Fruit fly (Drosophila melanogaster) whole organism, prepupa: ENCODE measurements around the gene Cdk12.

Experiments used
- Blimp-1 ChIP-seq: fragments of 200-800 bp; sonication (Bioruptor generic); optimal IDR thresholded peaks from 3 replicates; lab custom pipeline; 2017; ENCODE audit warnings: missing biosample characterization, missing genetic modification characterization, mild to moderate bottlenecking, moderate library complexity, missing genetic modification reagents
- CG10631 ChIP-seq: fragments of 200-800 bp; sonication (Bioruptor generic); optimal IDR thresholded peaks from 2 replicates; lab custom pipeline; 2016; ENCODE audit warnings: missing biosample characterization, missing genetic modification characterization
- CG10669 ChIP-seq: fragments of 200-800 bp; sonication (Bioruptor generic); optimal IDR thresholded peaks from 3 replicates; lab custom pipeline; 2018; ENCODE audit warnings: missing biosample characterization, mild to moderate bottlenecking, missing genetic modification characterization, moderate library complexity
- CG11294 ChIP-seq: fragments of 200-800 bp; sonication (Bioruptor generic); IDR thresholded peaks from 2 replicates; pipeline ENCODE4 v1.3.6; 2022; ENCODE audit warnings: missing biosample characterization, missing genetic modification characterization
- CG11902 ChIP-seq: fragments of 200-800 bp; sonication (Bioruptor generic); optimal IDR thresholded peaks from 3 replicates; lab custom pipeline; 2016; ENCODE audit warnings: missing biosample characterization, missing genetic modification characterization
- CG16779 ChIP-seq: fragments of 200-800 bp; sonication (Bioruptor generic); optimal IDR thresholded peaks from 3 replicates; lab custom pipeline; 2017; ENCODE audit warnings: missing biosample characterization, mild to moderate bottlenecking, missing genetic modification characterization
- CG3032 ChIP-seq: fragments of 200-800 bp; optimal IDR thresholded peaks from 2 replicates; lab custom pipeline; 2019; ENCODE audit warnings: missing biosample characterization, mild to moderate bottlenecking, missing genetic modification characterization, moderate library complexity
- CG4318 ChIP-seq: fragments of 200-800 bp; sonication (Bioruptor generic); optimal IDR thresholded peaks from 3 replicates; lab custom pipeline; 2017; ENCODE audit warnings: missing biosample characterization, mild to moderate bottlenecking, missing genetic modification characterization
- CG6163 ChIP-seq: fragments of 200-800 bp; sonication (Bioruptor generic); IDR thresholded peaks from 3 replicates; pipeline ENCODE4 v1.3.6; 2022; ENCODE audit warnings: missing biosample characterization, missing genetic modification characterization
- CG6276 ChIP-seq: fragments of 200-800 bp; sonication (Bioruptor generic); optimal IDR thresholded peaks from 2 replicates; lab custom pipeline; 2017; ENCODE audit warnings: missing biosample characterization, mild to moderate bottlenecking, missing genetic modification characterization
- CG7368 ChIP-seq: fragments of 200-800 bp; sonication (Bioruptor generic); optimal IDR thresholded peaks from 3 replicates; lab custom pipeline; 2016; ENCODE audit warnings: missing biosample characterization, missing genetic modification characterization
- CG8119 ChIP-seq: fragments of 200-800 bp; sonication (Bioruptor generic); IDR thresholded peaks from 3 replicates; pipeline ENCODE4 v1.3.6; 2022; ENCODE audit warnings: missing biosample characterization, missing genetic modification characterization
- CG9139 ChIP-seq: fragments of 200-800 bp; sonication (Bioruptor generic); optimal IDR thresholded peaks from 3 replicates; lab custom pipeline; 2017; ENCODE audit warnings: missing biosample characterization, mild to moderate bottlenecking, missing genetic modification characterization
- Eip75B ChIP-seq: fragments of 200-800 bp; sonication (Bioruptor generic); optimal IDR thresholded peaks from 3 replicates; lab custom pipeline; 2016; ENCODE audit warnings: missing biosample characterization, missing genetic modification characterization
- Eip93F ChIP-seq: fragments of 200-800 bp; sonication (Bioruptor generic); optimal IDR thresholded peaks from 2 replicates; lab custom pipeline; 2016; ENCODE audit warnings: missing biosample characterization, mild to moderate bottlenecking, missing genetic modification characterization
- Ets21C ChIP-seq: fragments of 200-800 bp; sonication (Bioruptor generic); optimal IDR thresholded peaks from 3 replicates; lab custom pipeline; 2016; ENCODE audit warnings: missing biosample characterization, missing genetic modification characterization
- Ets96B ChIP-seq: fragments of 200-800 bp; optimal IDR thresholded peaks from 2 replicates; lab custom pipeline; 2019; ENCODE audit warnings: missing biosample characterization, mild to moderate bottlenecking, missing genetic modification characterization, moderate library complexity
- Hr38 ChIP-seq: sonication (Bioruptor generic); optimal IDR thresholded peaks from 2 replicates; lab custom pipeline; 2016; ENCODE audit warnings: missing biosample characterization, missing genetic modification characterization
- OdsH ChIP-seq: fragments of 200-800 bp; sonication (Bioruptor generic); optimal IDR thresholded peaks from 3 replicates; lab custom pipeline; 2016; ENCODE audit warnings: missing biosample characterization, missing genetic modification characterization
- Smox ChIP-seq: fragments of 200-800 bp; sonication (Bioruptor generic); optimal IDR thresholded peaks from 3 replicates; lab custom pipeline; 2016; ENCODE audit warnings: missing biosample characterization, missing genetic modification characterization
- Sox102F ChIP-seq: fragments of 200-800 bp; sonication (Bioruptor generic); optimal IDR thresholded peaks from 2 replicates; lab custom pipeline; 2016; ENCODE audit warnings: missing biosample characterization, mild to moderate bottlenecking, missing genetic modification characterization
- Sox14 ChIP-seq: fragments of 200-800 bp; sonication (Bioruptor generic); optimal IDR thresholded peaks from 3 replicates; lab custom pipeline; 2016; ENCODE audit warnings: missing biosample characterization, missing genetic modification characterization
- achi ChIP-seq: fragments of 200-800 bp; sonication (Bioruptor generic); optimal IDR thresholded peaks from 3 replicates; lab custom pipeline; 2016; ENCODE audit warnings: missing biosample characterization, missing genetic modification characterization
- acj6 ChIP-seq: fragments of 200-800 bp; sonication (Bioruptor generic); optimal IDR thresholded peaks from 3 replicates; lab custom pipeline; 2016; ENCODE audit warnings: missing biosample characterization, missing genetic modification characterization
- cyc ChIP-seq: fragments of 200-800 bp; sonication (Bioruptor generic); optimal IDR thresholded peaks from 3 replicates; lab custom pipeline; 2016; ENCODE audit warnings: missing biosample characterization, missing genetic modification characterization
- dac ChIP-seq: fragments of 200-800 bp; sonication (Bioruptor generic); optimal IDR thresholded peaks from 2 replicates; lab custom pipeline; 2017; ENCODE audit warnings: missing biosample characterization, mild to moderate bottlenecking, missing genetic modification characterization
- dsx ChIP-seq: fragments of 200-800 bp; optimal IDR thresholded peaks from 3 replicates; lab custom pipeline; 2019; ENCODE audit warnings: missing biosample characterization, mild to moderate bottlenecking, missing genetic modification characterization, moderate library complexity; ENCODE audit not compliant: poor library complexity, severe bottlenecking
- eg ChIP-seq: fragments of 200-800 bp; sonication (Bioruptor generic); IDR thresholded peaks from 3 replicates; pipeline ENCODE4 v1.3.6; 2022; ENCODE audit warnings: missing biosample characterization, missing genetic modification characterization
- esn ChIP-seq: fragments of 200-800 bp; sonication (Bioruptor generic); optimal IDR thresholded peaks from 2 replicates; lab custom pipeline; 2016; ENCODE audit warnings: missing biosample characterization, mild to moderate bottlenecking, missing genetic modification characterization, moderate library complexity
- fd59A ChIP-seq: fragments of 200-800 bp; sonication (Bioruptor generic); optimal IDR thresholded peaks from 2 replicates; lab custom pipeline; 2017; ENCODE audit warnings: missing biosample characterization, mild to moderate bottlenecking, missing genetic modification characterization, missing genetic modification reagents
- fd85E ChIP-seq: fragments of 200-800 bp; sonication (Bioruptor generic); optimal IDR thresholded peaks from 3 replicates; lab custom pipeline; 2016; ENCODE audit warnings: missing biosample characterization, missing genetic modification characterization
- net ChIP-seq: fragments of 200-800 bp; sonication (Bioruptor generic); optimal IDR thresholded peaks from 3 replicates; lab custom pipeline; 2016; ENCODE audit warnings: missing biosample characterization, missing genetic modification characterization
- salr ChIP-seq, 2 experiments: fragments of 200-800 bp; sonication (Bioruptor generic); optimal IDR thresholded peaks; 3 replicates each; lab custom pipeline; 2016 to 2018; ENCODE audit warnings: missing biosample characterization in 2 of 2, missing genetic modification characterization in 2 of 2, mild to moderate bottlenecking in 1 of 2
- spab ChIP-seq: fragments of 200-800 bp; sonication (Bioruptor generic); optimal IDR thresholded peaks from 2 replicates; lab custom pipeline; 2017; ENCODE audit warnings: missing biosample characterization, mild to moderate bottlenecking, missing genetic modification characterization, missing genetic modification reagents
- topi ChIP-seq: fragments of 200-800 bp; sonication (Bioruptor generic); optimal IDR thresholded peaks from 3 replicates; lab custom pipeline; 2016; ENCODE audit warnings: missing biosample characterization, missing genetic modification characterization
- vri ChIP-seq: fragments of 200-800 bp; sonication (Bioruptor generic); optimal IDR thresholded peaks from 3 replicates; lab custom pipeline; 2016; ENCODE audit warnings: missing biosample characterization, mild to moderate bottlenecking, missing genetic modification characterization

Cdk12 gene

dm6 chr3L:21496865-21497634 lies 19.1 kb upstream of the Cdk12 start, which contains the start of gene Hr78 (continued):
- TF ChIP-seq fd85E (GFP tag; lab: Kevin White, UChicago) = peak; percentile 10
- TF ChIP-seq CG16779 (tag; lab: Kevin White, UChicago) = peak; percentile 84
- no peak for TF ChIP-seq dac (GFP tag; lab: Kevin White, UChicago)
- TF ChIP-seq OdsH = peak; percentile 76
- peak; percentile 73 for TF ChIP-seq CG4318 (GFP tag; lab: Kevin White, UChicago)
- TF ChIP-seq Sox14 = peak; percentile 85
- TF ChIP-seq vri = peak; percentile 59
- TF ChIP-seq CG3032 (tag; lab: Kevin White, UChicago) = peak; percentile 80
- peak; percentile 90 for TF ChIP-seq CG6276 (GFP tag; lab: Kevin White, UChicago)
- TF ChIP-seq CG9139 = peak; percentile 57
- peak; percentile 72 for TF ChIP-seq net
- TF ChIP-seq CG10631 (GFP tag; lab: Kevin White, UChicago) = peak; percentile 83
- TF ChIP-seq Ets96B = peak; percentile 82
- peak; percentile 45 for TF ChIP-seq topi (GFP tag; lab: Kevin White, UChicago)
- peak; percentile 34 for TF ChIP-seq Eip75B (GFP tag; lab: Kevin White, UChicago)
- peak; percentile 73 for TF ChIP-seq CG10669 (GFP tag; lab: Kevin White, UChicago)
- TF ChIP-seq CG6163 (GFP tag; lab: Robert Waterston, UW) = peak; percentile 72
- peak; percentile 79 for TF ChIP-seq acj6 (GFP tag; lab: Kevin White, UChicago)
- peak; percentile 57 for TF ChIP-seq CG7368 (GFP tag; lab: Kevin White, UChicago)
- no peak for TF ChIP-seq Eip93F
- peak; percentile 5 for TF ChIP-seq Ets21C (GFP tag; lab: Kevin White, UChicago)
- TF ChIP-seq achi (GFP tag; lab: Kevin White, UChicago) = peak; percentile 88
- peak; percentile 42 for TF ChIP-seq CG11902 (GFP tag; lab: Kevin White, UChicago)
- TF ChIP-seq eg (GFP tag; lab: Robert Waterston, UW) = peak; percentile 80
- TF ChIP-seq fd59A (GFP tag; lab: Kevin White, UChicago) = peak; percentile 48
- TF ChIP-seq CG11294 (GFP tag; lab: Robert Waterston, UW) = peak; percentile 53; the same call in 1 of the 2 replicates
- TF ChIP-seq salr (GFP tag; optimal IDR thresholded peaks at IDR 0.05; lab: Kevin White, UChicago) = no peak
- peak; percentile 29 for TF ChIP-seq cyc (GFP tag; lab: Kevin White, UChicago)
- peak; percentile 76 for TF ChIP-seq esn
- TF ChIP-seq Smox (GFP tag; lab: Kevin White, UChicago) = no peak
- peak; percentile 79 for TF ChIP-seq spab (GFP tag; lab: Kevin White, UChicago)
- peak; percentile 52 for TF ChIP-seq Blimp-1 (GFP tag; lab: Kevin White, UChicago)
- TF ChIP-seq CG8119 (GFP tag; lab: Robert Waterston, UW) = peak; percentile 91
- peak; percentile 80 for TF ChIP-seq dsx (GFP tag; lab: Kevin White, UChicago)
- no peak for TF ChIP-seq Sox102F (GFP tag; lab: Kevin White, UChicago)

- TF ChIP-seq vri = peak; percentile 7
Measured at dm6 chr3L:21498450-21499027, 17.6 kb upstream of the Cdk12 start.

- no peak for TF ChIP-seq Hr38 (GFP tag; lab: Kevin White, UChicago)
- TF ChIP-seq vri = peak; percentile 24
- TF ChIP-seq, all 60 proteins: peak for 1
Measured at dm6 chr3L:21501172-21501571, 14.9 kb upstream of the Cdk12 start, which contains the start of gene Est-Q. Gene Est-Q (plus strand): TSS chr3L:21501421.
